Worm (Caenorhabditis elegans) whole organism, young adult: ENCODE results near the gene C08B6.3.

ENCODE experiments used
- C17E4.6 ChIP-seq: fragments of 200-800 bp; sonication (Bioruptor generic); IDR thresholded peaks from 2 replicates; pipeline ENCODE4 v1.3.6; 2022; ENCODE audit warnings: missing genetic modification reagents, missing genetic modification characterization, missing compliant biosample characterization
- F10E7.11 ChIP-seq: sonication (generic microtip); optimal IDR thresholded peaks from 2 replicates; lab custom pipeline; 2017; ENCODE audit warnings: mild to moderate bottlenecking, missing genetic modification characterization, moderate library complexity, missing compliant biosample characterization
- F23B12.7 ChIP-seq: sonication (generic microtip); optimal IDR thresholded peaks from 2 replicates; lab custom pipeline; 2017; ENCODE audit warnings: missing genetic modification characterization, mild to moderate bottlenecking, missing compliant biosample characterization, antibody characterized with exemption, moderate library complexity; ENCODE audit not compliant: insufficient read depth
- F33H1.4 ChIP-seq: fragments of 200-800 bp; sonication (Bioruptor generic); IDR thresholded peaks from 2 replicates; pipeline ENCODE4 v1.3.6; 2022; ENCODE audit warnings: missing genetic modification reagents, missing genetic modification characterization, missing compliant biosample characterization
- F39B2.1 ChIP-seq: fragments of 200-800 bp; sonication (Bioruptor generic); IDR thresholded peaks from 2 replicates; pipeline ENCODE4 v1.3.6; 2022; ENCODE audit warnings: missing genetic modification reagents, missing genetic modification characterization, missing compliant biosample characterization
- F52B5.7 ChIP-seq: sonication (generic microtip); optimal IDR thresholded peaks from 2 replicates; lab custom pipeline; 2016; ENCODE audit warnings: mild to moderate bottlenecking, missing genetic modification characterization, missing compliant biosample characterization
- F55B11.4 ChIP-seq: sonication (generic microtip); optimal IDR thresholded peaks from 2 replicates; lab custom pipeline; 2016; ENCODE audit warnings: missing compliant biosample characterization, missing genetic modification characterization, borderline replicate concordance; ENCODE audit not compliant: insufficient read depth
- akir-1 ChIP-seq: fragments of 200-800 bp; sonication (Bioruptor generic); optimal IDR thresholded peaks from 2 replicates; lab custom pipeline; 2018; ENCODE audit warnings: mild to moderate bottlenecking, missing genetic modification characterization, moderate library complexity, missing compliant biosample characterization
- ama-1 ChIP-seq, 3 experiments: fragments of 150-350 bp in 1 of 3; sonication (generic microtip) in 2 of 3; optimal IDR thresholded peaks; 2 replicates each; lab custom pipeline; 2014 to 2018; ENCODE audit warnings: missing biosample characterization in 2 of 3, missing genetic modification characterization in 2 of 3, missing genetic modification reagents in 2 of 3
- attf-5 ChIP-seq: fragments of 200-800 bp; sonication (Bioruptor generic); optimal IDR thresholded peaks from 2 replicates; lab custom pipeline; 2018; ENCODE audit warnings: mild to moderate bottlenecking, missing genetic modification characterization, missing compliant biosample characterization
- ceh-27 ChIP-seq: fragments of 200-800 bp; sonication (Bioruptor generic); optimal IDR thresholded peaks from 2 replicates; lab custom pipeline; 2018; ENCODE audit warnings: mild to moderate bottlenecking, missing genetic modification characterization, moderate library complexity, missing compliant biosample characterization
- ceh-40 ChIP-seq: fragments of 200-800 bp; sonication (Bioruptor generic); IDR thresholded peaks from 2 replicates; pipeline ENCODE4 v1.3.6; 2022; ENCODE audit warnings: missing genetic modification characterization, missing compliant biosample characterization
- dpl-1 ChIP-seq: fragments of 150-350 bp; optimal IDR thresholded peaks from 2 replicates; lab custom pipeline; 2014; ENCODE audit warnings: missing biosample characterization, missing genetic modification reagents, missing genetic modification characterization
- hlh-12 ChIP-seq: sonication (generic microtip); optimal IDR thresholded peaks from 2 replicates; lab custom pipeline; 2016; ENCODE audit warnings: missing genetic modification characterization, missing compliant biosample characterization
- hmg-1.2 ChIP-seq: fragments of 200-800 bp; sonication (Bioruptor generic); IDR thresholded peaks from 2 replicates; pipeline ENCODE4 v1.3.6; 2022; ENCODE audit warnings: missing genetic modification reagents, missing genetic modification characterization, missing compliant biosample characterization
- hmg-20 ChIP-seq: fragments of 200-800 bp; sonication (Bioruptor generic); IDR thresholded peaks from 2 replicates; pipeline ENCODE4 v1.3.6; 2022; ENCODE audit warnings: missing genetic modification reagents, missing genetic modification characterization, missing compliant biosample characterization
- lag-1 ChIP-seq: fragments of 200-800 bp; sonication (Bioruptor generic); IDR thresholded peaks from 2 replicates; pipeline ENCODE4 v1.3.6; 2022; ENCODE audit warnings: missing genetic modification reagents, missing genetic modification characterization, missing compliant biosample characterization
- let-526 ChIP-seq: fragments of 200-800 bp; sonication (Bioruptor generic); IDR thresholded peaks from 2 replicates; pipeline ENCODE4 v1.3.6; 2022; ENCODE audit warnings: missing genetic modification reagents, missing genetic modification characterization, missing compliant biosample characterization
- lin-26 ChIP-seq: fragments of 200-800 bp; sonication (Bioruptor generic); IDR thresholded peaks from 2 replicates; pipeline ENCODE4 v1.3.6; 2022; ENCODE audit warnings: missing genetic modification reagents, missing genetic modification characterization, missing compliant biosample characterization
- madf-10 ChIP-seq: sonication (generic microtip); optimal IDR thresholded peaks from 2 replicates; lab custom pipeline; 2016; ENCODE audit warnings: mild to moderate bottlenecking, missing genetic modification characterization, missing compliant biosample characterization
- madf-3 ChIP-seq: fragments of 200-800 bp; sonication (Bioruptor generic); IDR thresholded peaks from 2 replicates; pipeline ENCODE4 v1.3.6; 2022; ENCODE audit warnings: missing genetic modification reagents, missing genetic modification characterization, missing compliant biosample characterization
- mxl-1 ChIP-seq: sonication (generic microtip); optimal IDR thresholded peaks from 2 replicates; lab custom pipeline; 2016; ENCODE audit warnings: missing genetic modification characterization, missing compliant biosample characterization
- nfya-1 ChIP-seq: sonication (generic microtip); optimal IDR thresholded peaks from 2 replicates; lab custom pipeline; 2017; ENCODE audit warnings: antibody characterized with exemption, missing compliant biosample characterization, missing genetic modification characterization, borderline replicate concordance; ENCODE audit not compliant: insufficient read depth
- nfya-2 ChIP-seq: fragments of 200-800 bp; sonication (Bioruptor generic); IDR thresholded peaks from 2 replicates; pipeline ENCODE4 v1.3.6; 2022; ENCODE audit warnings: missing genetic modification reagents, missing genetic modification characterization, missing compliant biosample characterization
- nfyb-1 ChIP-seq: fragments of 200-800 bp; sonication (Bioruptor generic); IDR thresholded peaks from 2 replicates; pipeline ENCODE4 v1.3.6; 2022; ENCODE audit warnings: missing genetic modification reagents, missing genetic modification characterization, missing compliant biosample characterization
- nhr-80 ChIP-seq: sonication (generic microtip); optimal IDR thresholded peaks from 2 replicates; lab custom pipeline; 2016; ENCODE audit warnings: missing genetic modification characterization, missing compliant biosample characterization
- pha-4 ChIP-seq: fragments of 150-350 bp; sonication (generic microtip); optimal IDR thresholded peaks from 2 replicates; lab custom pipeline; 2014; ENCODE audit warnings: missing biosample characterization, missing genetic modification reagents, missing genetic modification characterization
- rcor-1 ChIP-seq: fragments of 200-800 bp; sonication (Bioruptor generic); IDR thresholded peaks from 2 replicates; pipeline ENCODE4 v1.3.6; 2022; ENCODE audit warnings: missing genetic modification reagents, missing genetic modification characterization, missing compliant biosample characterization
- rec-8 ChIP-seq, 2 experiments: sonication (generic microtip); optimal IDR thresholded peaks; 2 replicates each; lab custom pipeline; 2016; ENCODE audit warnings: mild to moderate bottlenecking in 2 of 2, missing genetic modification characterization in 2 of 2, missing genetic modification reagents in 2 of 2, missing genotype in 2 of 2, missing biosample characterization in 1 of 2, missing compliant biosample characterization in 1 of 2, moderate library complexity in 1 of 2
- sdz-38 ChIP-seq: sonication (generic microtip); optimal IDR thresholded peaks from 2 replicates; lab custom pipeline; 2016; ENCODE audit warnings: missing genotype, missing genetic modification characterization, missing compliant biosample characterization
- sea-2 ChIP-seq: fragments of 200-800 bp; sonication (Bioruptor generic); IDR thresholded peaks from 2 replicates; pipeline ENCODE4 v1.3.6; 2022; ENCODE audit warnings: missing genetic modification characterization, missing compliant biosample characterization
- tbp1 ChIP-seq: fragments of 200-800 bp; sonication (Bioruptor generic); optimal IDR thresholded peaks from 2 replicates; lab custom pipeline; 2018; ENCODE audit warnings: mild to moderate bottlenecking, missing genetic modification characterization, missing compliant biosample characterization
- tlf-1 ChIP-seq: fragments of 200-800 bp; sonication (Bioruptor generic); optimal IDR thresholded peaks from 2 replicates; lab custom pipeline; 2018; ENCODE audit warnings: mild to moderate bottlenecking, missing genetic modification characterization, missing compliant biosample characterization
- unc-130 ChIP-seq: sonication (generic microtip); optimal IDR thresholded peaks from 2 replicates; lab custom pipeline; 2016; ENCODE audit warnings: missing genetic modification reagents, missing genetic modification characterization, missing compliant biosample characterization
- unc-62 ChIP-seq: fragments of 150-350 bp; optimal IDR thresholded peaks from 2 replicates; lab custom pipeline; 2014; ENCODE audit warnings: missing biosample characterization, missing genetic modification reagents, missing genetic modification characterization
- zim-3 ChIP-seq: sonication (generic microtip); optimal IDR thresholded peaks from 2 replicates; lab custom pipeline; 2017; ENCODE audit warnings: mild to moderate bottlenecking, missing genetic modification characterization, moderate library complexity, missing compliant biosample characterization
- ztf-18 ChIP-seq: sonication (generic microtip); optimal IDR thresholded peaks from 2 replicates; lab custom pipeline; 2016; ENCODE audit warnings: missing genotype, mild to moderate bottlenecking, missing genetic modification characterization, missing compliant biosample characterization
- ztf-22 ChIP-seq: fragments of 200-800 bp; sonication (Bioruptor generic); optimal IDR thresholded peaks from 2 replicates; lab custom pipeline; 2018; ENCODE audit warnings: mild to moderate bottlenecking, missing genetic modification characterization, moderate library complexity, missing compliant biosample characterization
- ztf-28 ChIP-seq: fragments of 200-800 bp; sonication (Bioruptor generic); IDR thresholded peaks from 2 replicates; pipeline ENCODE4 v1.3.6; 2022; ENCODE audit warnings: missing genetic modification reagents, missing genetic modification characterization, missing compliant biosample characterization
- ztf-6 ChIP-seq: fragments of 200-800 bp; sonication (Bioruptor generic); IDR thresholded peaks from 2 replicates; pipeline ENCODE4 v1.3.6; 2022; ENCODE audit warnings: missing genetic modification reagents, missing genetic modification characterization, missing compliant biosample characterization

C08B6.3 gene

DNA sequence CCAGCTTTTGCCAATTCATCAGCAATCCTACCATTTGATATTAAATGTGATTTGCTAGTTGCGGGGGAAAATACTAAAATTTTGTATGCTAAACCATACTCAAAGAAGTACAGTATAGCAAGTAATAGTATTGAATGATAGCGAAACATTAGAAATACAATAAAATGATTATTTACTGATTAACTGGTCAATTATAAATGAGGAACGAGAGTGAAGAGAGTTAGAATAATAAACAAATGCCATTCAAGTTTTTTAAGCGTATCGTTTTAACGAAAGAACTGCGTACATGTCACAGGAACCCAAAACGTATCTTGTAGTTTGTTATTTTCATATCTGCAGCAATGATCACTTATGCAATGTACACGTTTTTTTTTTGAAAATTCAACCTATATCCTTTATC is 13.7 kb downstream of the C08B6.3 start, which contains the start of gene ugt-47:
ugt-47 (minus strand) TSS at position 169 of the 400 bp plus-strand sequence.
- no peak for TF ChIP-seq unc-130 (GFP tag; lab: Kevin White, UChicago)
- TF ChIP-seq C17E4.6 (GFP tag; lab: Robert Waterston, UW), result no peak
- peak; percentile 52 for TF ChIP-seq nhr-80
- no peak for TF ChIP-seq F33H1.4 (GFP tag; lab: Robert Waterston, UW)
- TF ChIP-seq lag-1, result no peak
- TF ChIP-seq ceh-27, result no peak
- peak; percentile 14 for TF ChIP-seq unc-62 (GFP tag; lab: Kevin White, UChicago)

DNA sequence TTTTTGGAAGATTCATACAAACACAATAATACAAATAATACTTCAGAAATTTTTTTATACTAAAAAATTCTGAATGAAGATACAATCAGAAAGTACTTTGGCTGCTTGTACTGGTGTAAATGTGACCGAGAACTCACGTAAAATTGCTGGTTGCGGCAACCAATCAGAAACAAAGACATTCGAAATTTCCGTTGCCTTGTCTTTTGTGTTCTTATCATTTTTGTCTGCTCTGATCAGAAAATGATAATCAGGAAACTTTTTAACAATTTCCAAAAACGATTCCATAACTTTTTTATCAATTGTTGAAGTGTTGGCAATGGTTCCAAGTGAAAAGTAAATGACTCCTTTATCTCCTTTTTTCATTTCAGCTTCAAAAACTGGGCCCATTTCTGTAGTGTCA is 15.2 kb downstream of the C08B6.3 start:
- TF ChIP-seq hmg-1.2 (no peak), nhr-80 (peak; percentile 62)

DNA sequence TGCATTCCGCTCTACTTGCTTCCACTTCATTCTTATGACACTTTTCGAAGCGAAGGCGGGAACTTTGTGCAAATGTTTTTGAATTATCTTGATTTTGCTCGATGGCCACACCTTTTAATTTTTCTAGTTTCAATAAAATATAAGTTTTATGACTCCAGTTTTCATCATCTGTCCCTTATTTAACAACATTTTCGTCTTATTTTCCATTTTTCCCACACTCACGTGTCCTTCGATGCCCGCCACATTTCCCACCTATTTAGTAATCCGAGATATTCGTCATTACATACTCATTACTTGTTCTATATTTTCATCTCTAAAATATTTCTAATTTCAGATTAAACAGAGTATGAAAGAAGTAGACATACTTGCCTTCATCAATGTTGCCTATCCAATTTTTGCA is 17.7 kb downstream of the C08B6.3 start, which contains the start of gene srd-49:
srd-49 (plus strand) TSS at position 301 of the 400 bp plus-strand sequence.
- TF ChIP-seq ztf-18 (tag; lab: Kevin White, UChicago) (no peak), hlh-12 (tag; lab: Kevin White, UChicago) (no peak), ztf-28 (GFP tag; lab: Robert Waterston, UW) (no peak), F55B11.4 (tag; lab: Kevin White, UChicago) (no peak), mxl-1 (tag; lab: Kevin White, UChicago) (no peak), dpl-1 (no peak), madf-10 (tag; lab: Kevin White, UChicago) (no peak), attf-5 (no peak), ztf-22 (no peak), akir-1 (GFP tag; lab: Kevin White, UChicago) (no peak), ztf-6 (GFP tag; lab: Robert Waterston, UW) (no peak), tbp1 (GFP tag; lab: Kevin White, UChicago) (no peak), F23B12.7 (tag; lab: Kevin White, UChicago) (no peak), ceh-40 (GFP tag; lab: Robert Waterston, UW) (no peak), lag-1 (no peak), rec-8 (tag; optimal IDR thresholded peaks at IDR 0.05; lab: Kevin White, UChicago) (no peak), sea-2 (GFP tag; lab: Robert Waterston, UW) (no peak), F52B5.7 (no peak), let-526 (GFP tag; lab: Robert Waterston, UW) (no peak), C17E4.6 (GFP tag; lab: Robert Waterston, UW) (no peak)

DNA sequence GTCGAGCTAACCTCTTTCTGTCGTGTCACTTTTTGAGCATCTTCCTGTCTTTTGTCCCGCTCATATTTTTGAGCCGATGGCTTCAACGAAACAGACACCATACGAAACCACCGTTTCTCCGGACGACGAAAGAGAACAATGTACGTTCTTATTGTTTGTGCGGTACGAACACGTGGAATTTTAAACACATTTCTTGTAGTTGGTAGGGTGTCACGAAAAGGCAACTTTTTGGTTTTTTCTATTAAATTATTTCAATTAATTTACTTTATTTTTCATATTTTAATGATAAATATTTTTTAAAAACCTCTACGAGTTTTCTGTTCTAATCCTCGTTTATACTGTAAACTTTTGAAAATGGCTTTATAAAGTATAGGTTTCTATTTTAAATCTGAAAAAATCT is 20.9 kb downstream of the C08B6.3 start, which contains the start of gene R04B5.11:
R04B5.11 (minus strand) TSS at position 101 of the 400 bp plus-strand sequence.
- TF ChIP-seq nfya-2 (GFP tag; lab: Robert Waterston, UW) (no peak), hmg-20 (GFP tag; lab: Robert Waterston, UW) (no peak), F33H1.4 (GFP tag; lab: Robert Waterston, UW) (no peak), pha-4 (no peak), rcor-1 (GFP tag; lab: Robert Waterston, UW) (no peak), zim-3 (tag; lab: Kevin White, UChicago) (no peak), madf-3 (GFP tag; lab: Robert Waterston, UW) (no peak), sdz-38 (tag; lab: Kevin White, UChicago) (no peak), F39B2.1 (GFP tag; lab: Robert Waterston, UW) (no peak), ama-1 (optimal IDR thresholded peaks at IDR 0.05; lab: Kevin White, UChicago) (no peak), ama-1 (GFP tag; optimal IDR thresholded peaks at IDR 0.05; lab: Kevin White, UChicago) (no peak), F10E7.11 (tag; lab: Kevin White, UChicago) (no peak), nfyb-1 (GFP tag; lab: Robert Waterston, UW) (no peak), nfya-1 (tag; lab: Kevin White, UChicago) (no peak), lin-26 (GFP tag; lab: Robert Waterston, UW) (no peak), ztf-18 (tag; lab: Kevin White, UChicago) (no peak), tlf-1 (GFP tag; lab: Kevin White, UChicago) (no peak)
